2 fruit fly cellular contexts compared by ENCODE assay signal in the genomic region with DNA sequence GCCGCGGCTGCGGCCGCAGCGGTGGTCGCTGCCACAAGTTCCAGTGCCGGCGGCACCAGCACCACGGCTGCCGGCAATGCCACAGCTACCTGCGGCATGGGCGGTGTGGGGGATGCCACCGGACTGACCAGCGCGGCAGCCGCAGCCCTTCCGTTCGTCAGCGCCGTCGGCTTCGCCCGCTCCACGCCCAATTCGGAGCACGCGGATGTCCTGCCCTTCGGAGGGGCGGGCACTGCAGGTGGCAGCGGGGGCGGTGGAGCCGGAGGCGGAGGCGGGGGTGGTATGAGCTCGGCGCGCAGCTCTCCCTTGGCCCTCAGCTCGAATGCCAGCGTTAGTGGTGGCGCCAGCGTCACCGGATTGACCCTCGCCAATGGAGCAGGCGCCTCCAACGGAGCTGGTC.
TF ChIP-seq lines count a peak whose summit lies in the region.

No protein-coding gene starts in this region.

- no peak for TF ChIP-seq CTCF in whole organism, embryonic (GFP tag; optimal IDR thresholded peaks at IDR 0.05; lab: Kevin White, UChicago)

TF ChIP-seq in whole organism, embryonic, 481 proteins besides CTCF, POLR2A, EP300 and RAD21:
- TF ChIP-seq Ets65A (GFP tag; lab: Kevin White, UChicago) (peak; percentile 8), Hr39 (optimal IDR thresholded peaks at IDR 0.05; lab: Kevin White, UChicago) (peak; percentile 51), cad (GFP tag; optimal IDR thresholded peaks at IDR 0.05; lab: Kevin White, UChicago) (no peak), CG11723 (GFP tag; optimal IDR thresholded peaks at IDR 0.05; lab: Kevin White, UChicago) (no peak), CG9215 (GFP tag; IDR thresholded peaks at IDR 0.05; lab: Robert Waterston, UW) (0 out of 2 replicates have a peak, but pooled peaks have one; percentile 15)

TF ChIP-seq in whole organism, wandering third instar larva, 38 proteins besides CTCF, POLR2A, EP300 and RAD21:
- TF ChIP-seq pan (optimal IDR thresholded peaks at IDR 0.05; lab: Kevin White, UChicago) (no peak), Dfd (GFP tag; optimal IDR thresholded peaks at IDR 0.05; lab: Kevin White, UChicago) (peak; percentile 97), sv (GFP tag; optimal IDR thresholded peaks at IDR 0.05; lab: Kevin White, UChicago) (no peak), Dif (GFP tag; optimal IDR thresholded peaks at IDR 0.05; lab: Kevin White, UChicago; ENCODE audit: partially characterized antibody) (no peak), Hr78 (GFP tag; optimal IDR thresholded peaks at IDR 0.05; lab: Kevin White, UChicago) (no peak), Hr83 (GFP tag; optimal IDR thresholded peaks at IDR 0.05; lab: Kevin White, UChicago; ENCODE audit: poor library complexity, severe bottlenecking) (no peak), Jra (GFP tag; optimal IDR thresholded peaks at IDR 0.05; lab: Kevin White, UChicago) (no peak)
